Worm (Caenorhabditis elegans): ENCODE data around the gene sdz-36.

Gene sdz-36

ce11 chrIV:9675572-9675971, 15.2 kb upstream of the sdz-36 start, which contains the start of gene nhr-34:
TSS of gene nhr-34 (minus strand) at chrIV:9675672.
- TF ChIP-seq ces-1 (GFP tag; optimal IDR thresholded peaks at IDR 0.05) (peak; percentile 27), flh-1 (GFP tag; optimal IDR thresholded peaks at IDR 0.05) (no peak)

DNA sequence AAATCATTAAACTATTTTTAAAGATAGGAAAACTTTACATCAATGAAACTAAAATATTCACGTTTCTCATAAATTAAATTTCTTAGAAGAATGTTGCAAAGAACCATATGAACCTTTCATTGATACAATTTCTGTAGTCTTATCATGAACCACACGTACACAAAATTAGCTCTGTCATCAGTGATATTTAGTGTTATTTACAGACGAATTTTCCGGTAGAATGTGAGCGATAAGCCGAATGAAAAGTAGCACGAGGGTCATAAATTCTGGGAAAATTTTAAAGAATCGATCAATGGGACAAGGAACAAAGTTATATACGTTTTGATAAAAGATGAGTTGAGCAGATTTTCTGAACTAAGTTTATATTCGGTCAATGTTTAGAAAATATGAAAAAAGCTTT, 14.2 kb upstream of the sdz-36 start:
- TF ChIP-seq ham-2 (GFP tag; optimal IDR thresholded peaks at IDR 0.05) (no peak), lin-32 (GFP tag; optimal IDR thresholded peaks at IDR 0.05) (no peak), nhr-28 (tag; optimal IDR thresholded peaks at IDR 0.05) (no peak), mep-1 (tag; optimal IDR thresholded peaks at IDR 0.05) (no peak), mab-5 (tag; optimal IDR thresholded peaks at IDR 0.05) (no peak), nhr-12 (tag; optimal IDR thresholded peaks at IDR 0.05) (no peak), blmp-1 (tag; optimal IDR thresholded peaks at IDR 0.05) (no peak), unc-62 (GFP tag; optimal IDR thresholded peaks at IDR 0.05) (no peak), bed-3 (GFP tag; optimal IDR thresholded peaks at IDR 0.05) (no peak), ceh-43 (GFP tag; optimal IDR thresholded peaks at IDR 0.05) (no peak)

- TF ChIP-seq unc-62 (GFP tag; optimal IDR thresholded peaks at IDR 0.05) (peak; percentile 18), lsy-2 (tag; optimal IDR thresholded peaks at IDR 0.05) (no peak), ces-1 (GFP tag; optimal IDR thresholded peaks at IDR 0.05) (peak; percentile 78), mep-1 (tag; optimal IDR thresholded peaks at IDR 0.05) (peak; percentile 15), blmp-1 (tag; optimal IDR thresholded peaks at IDR 0.05) (peak; percentile 86)
Observed at ce11 chrIV:9677226-9677992, 13.3 kb upstream of the sdz-36 start.

DNA sequence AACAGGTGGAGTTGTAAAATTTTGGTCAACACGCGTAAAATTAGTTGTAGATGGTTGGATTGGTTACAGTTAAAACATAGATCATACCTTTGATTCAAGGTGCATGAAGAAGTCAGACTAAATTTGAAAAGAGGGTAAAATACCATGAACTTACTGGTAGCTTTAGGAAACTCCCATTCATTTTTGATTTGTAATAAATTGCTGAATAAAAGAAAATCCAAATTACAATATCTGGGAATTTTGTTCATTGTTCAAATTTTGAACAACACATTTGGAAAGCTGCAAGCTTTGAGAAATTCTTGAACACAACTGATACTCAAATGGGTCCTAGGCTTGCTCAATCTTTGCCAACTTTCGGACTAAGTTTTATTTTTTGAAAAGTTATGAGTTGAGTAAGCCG, 12.7 kb upstream of the sdz-36 start:
- no peak for TF ChIP-seq nhr-237 (tag; optimal IDR thresholded peaks at IDR 0.05)
- no peak for TF ChIP-seq unc-62 (GFP tag; optimal IDR thresholded peaks at IDR 0.05)
- TF ChIP-seq ham-2 (GFP tag; optimal IDR thresholded peaks at IDR 0.05), result no peak
- TF ChIP-seq ztf-11 (tag; optimal IDR thresholded peaks at IDR 0.05), result no peak
- TF ChIP-seq unc-39 (tag; optimal IDR thresholded peaks at IDR 0.05), result no peak
- no peak for TF ChIP-seq blmp-1 (tag; optimal IDR thresholded peaks at IDR 0.05)
- no peak for TF ChIP-seq ceh-39 (tag; optimal IDR thresholded peaks at IDR 0.05)
- no peak for TF ChIP-seq lin-13 (tag; optimal IDR thresholded peaks at IDR 0.05)
- no peak for TF ChIP-seq nhr-28 (tag; optimal IDR thresholded peaks at IDR 0.05)
- TF ChIP-seq unc-120 (tag; optimal IDR thresholded peaks at IDR 0.05; ENCODE audit: poor library complexity, severe bottlenecking), result no peak
- TF ChIP-seq flh-1 (GFP tag; optimal IDR thresholded peaks at IDR 0.05), result no peak
- TF ChIP-seq sptf-1 (tag; optimal IDR thresholded peaks at IDR 0.05), result no peak
- no peak for TF ChIP-seq snpc-4 (tag; optimal IDR thresholded peaks at IDR 0.05)
- no peak for TF ChIP-seq bed-3 (GFP tag; optimal IDR thresholded peaks at IDR 0.05)
- no peak for TF ChIP-seq lin-32 (GFP tag; optimal IDR thresholded peaks at IDR 0.05)
- TF ChIP-seq cnd-1 (tag; optimal IDR thresholded peaks at IDR 0.05), result no peak

DNA sequence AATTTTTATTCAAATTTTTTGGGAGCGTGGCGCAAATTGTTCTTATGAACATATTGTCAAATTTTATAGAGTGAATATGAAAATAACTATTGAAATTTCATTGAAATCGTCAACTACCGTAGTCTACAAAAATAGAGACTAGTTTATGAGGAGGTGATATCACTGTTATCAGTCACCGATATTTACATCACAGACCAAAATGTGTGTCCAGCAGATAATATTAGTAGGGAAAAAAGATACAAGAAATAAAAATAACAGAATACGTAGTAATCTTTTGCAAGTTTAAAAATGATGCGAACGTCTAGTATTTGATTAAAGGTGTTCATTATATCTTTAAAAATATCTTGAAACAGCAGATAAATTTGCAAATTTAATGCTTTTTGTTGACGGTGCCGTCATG, 11.4 kb upstream of the sdz-36 start:
- TF ChIP-seq sptf-1 (tag; optimal IDR thresholded peaks at IDR 0.05) (no peak), lin-32 (GFP tag; optimal IDR thresholded peaks at IDR 0.05) (no peak), nhr-2 (tag; optimal IDR thresholded peaks at IDR 0.05) (no peak), cnd-1 (tag; optimal IDR thresholded peaks at IDR 0.05) (no peak)

- TF ChIP-seq nhr-12 (tag; optimal IDR thresholded peaks at IDR 0.05) (no peak), flh-1 (GFP tag; optimal IDR thresholded peaks at IDR 0.05) (no peak), mab-5 (tag; optimal IDR thresholded peaks at IDR 0.05) (no peak), nhr-237 (tag; optimal IDR thresholded peaks at IDR 0.05) (no peak), snpc-4 (tag; optimal IDR thresholded peaks at IDR 0.05) (no peak), lin-13 (tag; optimal IDR thresholded peaks at IDR 0.05) (no peak), unc-39 (tag; optimal IDR thresholded peaks at IDR 0.05) (no peak), elt-1 (tag; optimal IDR thresholded peaks at IDR 0.05; ENCODE audit: borderline replicate concordance, insufficient read depth) (no peak), sem-2 (GFP tag; optimal IDR thresholded peaks at IDR 0.05) (no peak)
Observed at ce11 chrIV:9680841-9681240, 9.9 kb upstream of the sdz-36 start, which contains the start of gene ins-8. TSS of gene ins-8 (minus strand) at chrIV:9680941.

- no peak for TF ChIP-seq nhr-12 (tag; optimal IDR thresholded peaks at IDR 0.05)
- no peak for TF ChIP-seq ces-1 (GFP tag; optimal IDR thresholded peaks at IDR 0.05)
- TF ChIP-seq cnd-1 (tag; optimal IDR thresholded peaks at IDR 0.05), result no peak
- TF ChIP-seq ham-2 (GFP tag; optimal IDR thresholded peaks at IDR 0.05), result no peak
- TF ChIP-seq nhr-2 (tag; optimal IDR thresholded peaks at IDR 0.05), result no peak
- TF ChIP-seq sem-2 (GFP tag; optimal IDR thresholded peaks at IDR 0.05), result no peak
- no peak for TF ChIP-seq hlh-1 (tag; optimal IDR thresholded peaks at IDR 0.05)
Observed at ce11 chrIV:9682514-9682913, 8.2 kb upstream of the sdz-36 start, which contains the start of gene ins-7. TSS of gene ins-7 (minus strand) at chrIV:9682845.

Data from whole organism, mixed stage, embryonic.